Worm (Caenorhabditis elegans): ENCODE measurements around the gene H02F09.2.

ce11 chrX:1620678-1621449 is 48.8 kb downstream of the H02F09.2 start, which contains the start of gene H11E01.2:
- TF ChIP-seq pha-4 (tag; optimal IDR thresholded peaks at IDR 0.05) (no peak), nhr-11 (tag; optimal IDR thresholded peaks at IDR 0.05) (no peak), elt-1 (tag; optimal IDR thresholded peaks at IDR 0.05) (no peak), lin-15B (tag; optimal IDR thresholded peaks at IDR 0.05) (no peak), eor-1 (tag; optimal IDR thresholded peaks at IDR 0.05) (no peak)

Measured in whole organism, L3 larva.